Worm (Caenorhabditis elegans): ENCODE results near the gene selt-1.2.
A peak's percentile ranks its signal among the peaks of the same experiment; 100 is the strongest.

The selt-1.2 gene

ce11 chrV:10711829-10712607 lies 35.1 kb downstream of the selt-1.2 start (continued):
- TF ChIP-seq rcor-1 (GFP tag; IDR thresholded peaks at IDR 0.05) = no peak
- no peak for TF ChIP-seq nfya-2 (GFP tag; IDR thresholded peaks at IDR 0.05)
- TF ChIP-seq Y79H2A.3 (GFP tag; conservative IDR thresholded peaks at IDR 0.05) = peak; percentile 34; the same call in 1 of the 2 replicates
- peak; percentile 41 for TF ChIP-seq atf-7 (tag; optimal IDR thresholded peaks at IDR 0.05)
- TF ChIP-seq dpl-1 (GFP tag; optimal IDR thresholded peaks at IDR 0.05) = no peak
- no peak for TF ChIP-seq Y53F4B.3 (GFP tag; IDR thresholded peaks at IDR 0.05)
- TF ChIP-seq nhr-90 (tag; optimal IDR thresholded peaks at IDR 0.05) = no peak
- no peak for TF ChIP-seq nhr-120 (GFP tag; IDR thresholded peaks at IDR 0.05)
- TF ChIP-seq lin-35 (GFP tag; optimal IDR thresholded peaks at IDR 0.05) = peak in 2 of 3 experiments; percentile 3 to 21
- no peak for TF ChIP-seq attf-3 (GFP tag; conservative IDR thresholded peaks at IDR 0.05)
- no peak for TF ChIP-seq ztf-3 (GFP tag; optimal IDR thresholded peaks at IDR 0.05)
- TF ChIP-seq cebp-2 (GFP tag; IDR thresholded peaks at IDR 0.05) = no peak
- no peak for TF ChIP-seq ets-4 (GFP tag; optimal IDR thresholded peaks at IDR 0.05)
- TF ChIP-seq hlh-26 (GFP tag; conservative IDR thresholded peaks at IDR 0.05) = no peak
- no peak for TF ChIP-seq snpc-4 (GFP tag; optimal IDR thresholded peaks at IDR 0.05)
- no peak for TF ChIP-seq snpc-4 (tag; optimal IDR thresholded peaks at IDR 0.05)
- TF ChIP-seq lin-40 (tag; optimal IDR thresholded peaks at IDR 0.05) = no peak
- TF ChIP-seq ceh-27 (GFP tag; optimal IDR thresholded peaks at IDR 0.05) = no peak
- no peak for TF ChIP-seq sea-2 (GFP tag; IDR thresholded peaks at IDR 0.05)
- TF ChIP-seq madf-6 (GFP tag; IDR thresholded peaks at IDR 0.05) = no peak
- no peak for TF ChIP-seq madf-10 (tag; optimal IDR thresholded peaks at IDR 0.05)
- no peak for TF ChIP-seq madf-8 (GFP tag; conservative IDR thresholded peaks at IDR 0.05)
- peak; percentile 28 for TF ChIP-seq chd-7 (tag; optimal IDR thresholded peaks at IDR 0.05)
- TF ChIP-seq lir-1 (GFP tag; conservative IDR thresholded peaks at IDR 0.05) = no peak
- no peak for TF ChIP-seq ztf-26 (tag; optimal IDR thresholded peaks at IDR 0.05)
- no peak for TF ChIP-seq hmg-20 (GFP tag; IDR thresholded peaks at IDR 0.05)
- TF ChIP-seq ztf-22 (GFP tag; optimal IDR thresholded peaks at IDR 0.05) = no peak
- no peak for TF ChIP-seq F22D6.2 (tag; optimal IDR thresholded peaks at IDR 0.05)
- no peak for TF ChIP-seq F49E8.2 (tag; optimal IDR thresholded peaks at IDR 0.05; ENCODE audit: insufficient read depth)
- TF ChIP-seq ekl-4 (GFP tag; IDR thresholded peaks at IDR 0.05) = no peak; the same call in 1 of the 2 replicates
- TF ChIP-seq attf-5 (GFP tag; optimal IDR thresholded peaks at IDR 0.05) = peak; percentile 8
- no peak for TF ChIP-seq lin-54 (GFP tag; optimal IDR thresholded peaks at IDR 0.05)
- 0 out of 2 replicates have a peak, but pooled peaks have one; percentile 8 for TF ChIP-seq hmg-1.2 (GFP tag; IDR thresholded peaks at IDR 0.05)
- no peak for TF ChIP-seq die-1 (tag; optimal IDR thresholded peaks at IDR 0.05)
- no peak for TF ChIP-seq zfh-2 (GFP tag; conservative IDR thresholded peaks at IDR 0.05)
- TF ChIP-seq F57C9.4 (tag; optimal IDR thresholded peaks at IDR 0.05) = no peak
- no peak for TF ChIP-seq ccch-3 (GFP tag; optimal IDR thresholded peaks at IDR 0.05)
- no peak for TF ChIP-seq him-1 (tag; optimal IDR thresholded peaks at IDR 0.05)
- TF ChIP-seq F39B2.1 (GFP tag; IDR thresholded peaks at IDR 0.05) = no peak
- no peak for TF ChIP-seq F57A8.1 (GFP tag; optimal IDR thresholded peaks at IDR 0.05)
- no peak for TF ChIP-seq mcd-1 (GFP tag; IDR thresholded peaks at IDR 0.05)
- TF ChIP-seq Y53G8AR.9 (GFP tag; conservative IDR thresholded peaks at IDR 0.05) = no peak; the same call in 1 of the 2 replicates
- peak; percentile 4 for TF ChIP-seq F23B12.7 (tag; optimal IDR thresholded peaks at IDR 0.05; ENCODE audit: insufficient read depth)
- TF ChIP-seq ztf-6 (GFP tag; IDR thresholded peaks at IDR 0.05) = no peak
- no peak for TF ChIP-seq rec-8 (tag; optimal IDR thresholded peaks at IDR 0.05)
- no peak for TF ChIP-seq egl-18 (GFP tag; IDR thresholded peaks at IDR 0.05)
- TF ChIP-seq aptf-2 (GFP tag; conservative IDR thresholded peaks at IDR 0.05) = no peak
